Fruit fly (Drosophila melanogaster): Measurements from ENCODE around the gene CG15546.

Gene CG15546

dm6 chr3R:30856596-30856995 is 19.4 kb downstream of the CG15546 start:
- TF ChIP-seq CG33017 (tag; optimal IDR thresholded peaks at IDR 0.05) (no peak), CG5204 (GFP tag; optimal IDR thresholded peaks at IDR 0.05) (no peak), CG7101 (tag; optimal IDR thresholded peaks at IDR 0.05) (no peak), CG11617 (GFP tag; optimal IDR thresholded peaks at IDR 0.05) (no peak), bab1 (GFP tag; optimal IDR thresholded peaks at IDR 0.05) (no peak), ovo (GFP tag; optimal IDR thresholded peaks at IDR 0.05) (no peak), CG1620 (GFP tag; optimal IDR thresholded peaks at IDR 0.05) (no peak), tj (GFP tag; optimal IDR thresholded peaks at IDR 0.05) (no peak), Crg-1 (GFP tag; optimal IDR thresholded peaks at IDR 0.05) (no peak), toe (GFP tag; optimal IDR thresholded peaks at IDR 0.05) (no peak), cnc (optimal IDR thresholded peaks at IDR 0.05) (no peak), Mnt (GFP tag; optimal IDR thresholded peaks at IDR 0.05) (no peak), CG14711 (tag; optimal IDR thresholded peaks at IDR 0.05) (no peak), Clk (GFP tag; optimal IDR thresholded peaks at IDR 0.05) (no peak), kay (GFP tag; ENCODE audit: borderline replicate concordance) (no peak), CG7045 (GFP tag; optimal IDR thresholded peaks at IDR 0.05) (no peak), CG12768 (GFP tag; optimal IDR thresholded peaks at IDR 0.05) (no peak), pad (GFP tag; optimal IDR thresholded peaks at IDR 0.05) (no peak), Hr96 (GFP tag; optimal IDR thresholded peaks at IDR 0.05) (no peak)

- TF ChIP-seq CG11617 (GFP tag; optimal IDR thresholded peaks at IDR 0.05) (no peak), Hr96 (GFP tag; optimal IDR thresholded peaks at IDR 0.05) (no peak), ovo (GFP tag; optimal IDR thresholded peaks at IDR 0.05) (no peak), bab1 (GFP tag; optimal IDR thresholded peaks at IDR 0.05) (no peak), tj (GFP tag; optimal IDR thresholded peaks at IDR 0.05) (no peak), CG7101 (tag; optimal IDR thresholded peaks at IDR 0.05) (no peak), CG14711 (tag; optimal IDR thresholded peaks at IDR 0.05) (no peak), pad (GFP tag; optimal IDR thresholded peaks at IDR 0.05) (no peak), toe (GFP tag; optimal IDR thresholded peaks at IDR 0.05) (no peak), Clk (GFP tag; optimal IDR thresholded peaks at IDR 0.05) (no peak), Mnt (GFP tag; optimal IDR thresholded peaks at IDR 0.05) (no peak), Crg-1 (GFP tag; optimal IDR thresholded peaks at IDR 0.05) (no peak), CG12768 (GFP tag; optimal IDR thresholded peaks at IDR 0.05) (no peak)
Measured at dm6 chr3R:30855176-30855575, 20.8 kb downstream of the CG15546 start.

dm6 chr3R:30851843-30852365 is 24.1 kb downstream of the CG15546 start, which contains the start of gene tll:
TSS of gene tll (plus strand) at chr3R:30852315.
- TF ChIP-seq Crg-1 (GFP tag; optimal IDR thresholded peaks at IDR 0.05), result no peak

dm6 chr3R:30850460-30850859 is 25.5 kb downstream of the CG15546 start:
- TF ChIP-seq Crg-1 (GFP tag; optimal IDR thresholded peaks at IDR 0.05) (no peak), CG14711 (tag; optimal IDR thresholded peaks at IDR 0.05) (no peak), kay (GFP tag; ENCODE audit: borderline replicate concordance) (no peak), CG7045 (GFP tag; optimal IDR thresholded peaks at IDR 0.05) (no peak), Hr96 (GFP tag; optimal IDR thresholded peaks at IDR 0.05) (no peak), CG12768 (GFP tag; optimal IDR thresholded peaks at IDR 0.05) (no peak), tj (GFP tag; optimal IDR thresholded peaks at IDR 0.05) (no peak), cnc (optimal IDR thresholded peaks at IDR 0.05) (no peak), CG11617 (GFP tag; optimal IDR thresholded peaks at IDR 0.05) (no peak), pad (GFP tag; optimal IDR thresholded peaks at IDR 0.05) (no peak), bab1 (GFP tag; optimal IDR thresholded peaks at IDR 0.05) (no peak), ovo (GFP tag; optimal IDR thresholded peaks at IDR 0.05) (no peak), Mnt (GFP tag; optimal IDR thresholded peaks at IDR 0.05) (no peak), CG33017 (tag; optimal IDR thresholded peaks at IDR 0.05) (no peak), CG5204 (GFP tag; optimal IDR thresholded peaks at IDR 0.05) (no peak), cic (GFP tag; optimal IDR thresholded peaks at IDR 0.05) (no peak)

- no peak for TF ChIP-seq CG14711 (tag; optimal IDR thresholded peaks at IDR 0.05)
- TF ChIP-seq CG7101 (tag; optimal IDR thresholded peaks at IDR 0.05), result no peak
- TF ChIP-seq Hr96 (GFP tag; optimal IDR thresholded peaks at IDR 0.05), result no peak
- no peak for TF ChIP-seq CG33017 (tag; optimal IDR thresholded peaks at IDR 0.05)
- no peak for TF ChIP-seq CG5204 (GFP tag; optimal IDR thresholded peaks at IDR 0.05)
- TF ChIP-seq Mnt (GFP tag; optimal IDR thresholded peaks at IDR 0.05), result no peak
- TF ChIP-seq kay (GFP tag; ENCODE audit: borderline replicate concordance), result no peak
- no peak for TF ChIP-seq Clk (GFP tag; optimal IDR thresholded peaks at IDR 0.05)
- no peak for TF ChIP-seq CG12768 (GFP tag; optimal IDR thresholded peaks at IDR 0.05)
Measured at dm6 chr3R:30849473-30850145, 26.4 kb downstream of the CG15546 start.

- no peak for TF ChIP-seq ovo (GFP tag; optimal IDR thresholded peaks at IDR 0.05)
Measured at dm6 chr3R:30844436-30844835, 31.6 kb downstream of the CG15546 start.

- TF ChIP-seq toe (GFP tag; optimal IDR thresholded peaks at IDR 0.05) (no peak), bab1 (GFP tag; optimal IDR thresholded peaks at IDR 0.05) (no peak), Mnt (GFP tag; optimal IDR thresholded peaks at IDR 0.05) (no peak), CG1620 (GFP tag; optimal IDR thresholded peaks at IDR 0.05) (no peak), Hr96 (GFP tag; optimal IDR thresholded peaks at IDR 0.05) (no peak), CG14711 (tag; optimal IDR thresholded peaks at IDR 0.05) (no peak), cic (GFP tag; optimal IDR thresholded peaks at IDR 0.05) (no peak), kay (GFP tag; ENCODE audit: borderline replicate concordance) (no peak), CG33017 (tag; optimal IDR thresholded peaks at IDR 0.05) (no peak), Clk (GFP tag; optimal IDR thresholded peaks at IDR 0.05) (no peak), Crg-1 (GFP tag; optimal IDR thresholded peaks at IDR 0.05) (no peak), cnc (optimal IDR thresholded peaks at IDR 0.05) (no peak), ovo (GFP tag; optimal IDR thresholded peaks at IDR 0.05) (no peak), CG5204 (GFP tag; optimal IDR thresholded peaks at IDR 0.05) (no peak), CG11617 (GFP tag; optimal IDR thresholded peaks at IDR 0.05) (no peak), CG7045 (GFP tag; optimal IDR thresholded peaks at IDR 0.05) (no peak)
Measured at dm6 chr3R:30843709-30844108, 32.3 kb downstream of the CG15546 start.

All from whole organism, adult.